Fruit fly (Drosophila melanogaster) whole organism, pupa: ENCODE results near the gene CG12984.

Experiments used
- CG10348 ChIP-seq: fragments of 200-800 bp; sonication (Bioruptor generic); IDR thresholded peaks from 2 replicates; pipeline ENCODE4 v1.3.6; 2022; ENCODE audit warnings: missing biosample characterization, missing genetic modification characterization
- CG12605 ChIP-seq: fragments of 200-800 bp; sonication (Bioruptor generic); IDR thresholded peaks from 2 replicates; pipeline ENCODE4 v1.3.6; 2022; ENCODE audit warnings: missing biosample characterization, missing genetic modification characterization
- CG13204 ChIP-seq: fragments of 200-800 bp; sonication (Bioruptor generic); optimal IDR thresholded peaks from 2 replicates; lab custom pipeline; 2018; ENCODE audit warnings: missing biosample characterization, mild to moderate bottlenecking, missing genetic modification characterization, moderate library complexity
- CG14655 ChIP-seq: fragments of 200-800 bp; sonication (Bioruptor generic); optimal IDR thresholded peaks from 3 replicates; lab custom pipeline; 2017; ENCODE audit warnings: mild to moderate bottlenecking, missing biosample characterization, missing genetic modification reagents, missing genetic modification characterization
- CG15710 ChIP-seq: fragments of 200-800 bp; sonication (Bioruptor generic); optimal IDR thresholded peaks from 2 replicates; lab custom pipeline; 2018; ENCODE audit warnings: missing biosample characterization, mild to moderate bottlenecking, missing genetic modification characterization, moderate library complexity
- CG17806 ChIP-seq: fragments of 200-800 bp; sonication (Bioruptor generic); optimal IDR thresholded peaks from 2 replicates; lab custom pipeline; 2018; ENCODE audit warnings: missing biosample characterization, mild to moderate bottlenecking, missing genetic modification characterization, moderate library complexity
- CG32121 ChIP-seq: fragments of 200-800 bp; sonication (Bioruptor generic); IDR thresholded peaks from 2 replicates; pipeline ENCODE4 v1.3.6; 2022; ENCODE audit warnings: missing biosample characterization, missing genetic modification characterization
- CG34367 ChIP-seq: fragments of 200-800 bp; sonication (Bioruptor generic); optimal IDR thresholded peaks from 2 replicates; lab custom pipeline; 2018; ENCODE audit warnings: missing biosample characterization, mild to moderate bottlenecking, missing genetic modification characterization
- CG4496 ChIP-seq: fragments of 200-800 bp; sonication (Bioruptor generic); IDR thresholded peaks from 3 replicates; pipeline ENCODE4 v1.3.6; 2022; ENCODE audit warnings: missing biosample characterization, missing genetic modification characterization
- CG8159 ChIP-seq: fragments of 200-800 bp; sonication (Bioruptor generic); optimal IDR thresholded peaks from 3 replicates; lab custom pipeline; 2018; ENCODE audit warnings: missing biosample characterization, mild to moderate bottlenecking, missing genetic modification characterization, moderate library complexity
- CG8301 ChIP-seq: fragments of 200-800 bp; sonication (Bioruptor generic); optimal IDR thresholded peaks from 2 replicates; lab custom pipeline; 2018; ENCODE audit warnings: missing biosample characterization, mild to moderate bottlenecking, missing genetic modification characterization
- CG9948 ChIP-seq: fragments of 200-800 bp; sonication (Bioruptor generic); optimal IDR thresholded peaks from 2 replicates; lab custom pipeline; 2018; ENCODE audit warnings: missing biosample characterization, mild to moderate bottlenecking, missing genetic modification characterization, moderate library complexity
- D1 ChIP-seq: fragments of 200-800 bp; sonication (Bioruptor generic); optimal IDR thresholded peaks from 2 replicates; lab custom pipeline; 2018; ENCODE audit warnings: missing biosample characterization, mild to moderate bottlenecking, missing genetic modification characterization, moderate library complexity
- EcR ChIP-seq: fragments of 200-800 bp; sonication (Bioruptor generic); optimal IDR thresholded peaks from 3 replicates; lab custom pipeline; 2019; ENCODE audit warnings: missing biosample characterization, missing genetic modification characterization, mild to moderate bottlenecking, moderate library complexity, missing genetic modification reagents
- Ets98B ChIP-seq: fragments of 200-800 bp; sonication (Bioruptor generic); IDR thresholded peaks from 2 replicates; pipeline ENCODE4 v1.3.6; 2022; ENCODE audit warnings: missing biosample characterization, missing genetic modification characterization
- Pif1A ChIP-seq: fragments of 200-800 bp; sonication (Bioruptor generic); optimal IDR thresholded peaks from 3 replicates; lab custom pipeline; 2016; ENCODE audit warnings: missing biosample characterization, missing genetic modification characterization
- Pif1B ChIP-seq: fragments of 200-800 bp; sonication (Bioruptor generic); optimal IDR thresholded peaks from 3 replicates; lab custom pipeline; 2016; ENCODE audit warnings: missing biosample characterization, missing genetic modification characterization
- Snoo ChIP-seq: fragments of 200-800 bp; sonication (Bioruptor generic); optimal IDR thresholded peaks from 3 replicates; lab custom pipeline; 2017; ENCODE audit warnings: missing biosample characterization, mild to moderate bottlenecking, missing genetic modification characterization, inconsistent platforms
- fd96Ca ChIP-seq: fragments of 200-800 bp; sonication (Bioruptor generic); IDR thresholded peaks from 3 replicates; pipeline ENCODE4 v1.3.6; 2022; ENCODE audit warnings: missing biosample characterization, missing genetic modification characterization
- gl ChIP-seq: fragments of 200-800 bp; sonication (Bioruptor generic); optimal IDR thresholded peaks from 2 replicates; lab custom pipeline; 2018; ENCODE audit warnings: missing biosample characterization, mild to moderate bottlenecking, missing genetic modification characterization
- rn ChIP-seq: fragments of 200-800 bp; sonication (Bioruptor generic); IDR thresholded peaks from 2 replicates; pipeline ENCODE4 v1.3.6; 2022; ENCODE audit warnings: missing biosample characterization, missing genetic modification characterization

CG12984 gene

dm6 chr3L:21013465-21013864 lies 22.0 kb downstream of the CG12984 start:
- TF ChIP-seq CG13204 (GFP tag; lab: Kevin White, UChicago): peak; percentile 53
- no peak for TF ChIP-seq CG12605 (GFP tag; lab: Robert Waterston, UW)
- TF ChIP-seq CG8301 (tag; lab: Kevin White, UChicago): no peak
- peak; percentile 34 for TF ChIP-seq CG8159 (tag; lab: Kevin White, UChicago)
- no peak for TF ChIP-seq Ets98B (GFP tag; lab: Robert Waterston, UW)
- TF ChIP-seq CG9948: peak; percentile 3
- TF ChIP-seq gl (tag; lab: Kevin White, UChicago): peak; percentile 56
- TF ChIP-seq fd96Ca (GFP tag; lab: Robert Waterston, UW): peak; percentile 66; the same call in 1 of the 3 replicates
- no peak for TF ChIP-seq Pif1A
- TF ChIP-seq EcR: peak; percentile 58
- no peak for TF ChIP-seq CG17806 (tag; lab: Kevin White, UChicago)
- TF ChIP-seq rn (GFP tag; lab: Robert Waterston, UW): 0 out of 2 replicates have a peak, but pooled peaks have one; percentile 17
- TF ChIP-seq Pif1B: peak; percentile 31
- 0 out of 3 replicates have a peak, but pooled peaks have one; percentile 30 for TF ChIP-seq CG4496 (GFP tag; lab: Robert Waterston, UW)
- TF ChIP-seq Snoo (tag; lab: Kevin White, UChicago): no peak
- no peak for TF ChIP-seq D1 (tag; lab: Kevin White, UChicago)
- peak; percentile 38 for TF ChIP-seq CG15710 (tag; lab: Kevin White, UChicago)
- TF ChIP-seq CG14655 (GFP tag; lab: Kevin White, UChicago): no peak
- TF ChIP-seq CG34367 (tag; lab: Kevin White, UChicago): no peak
- TF ChIP-seq CG32121 (GFP tag; lab: Robert Waterston, UW): 0 out of 2 replicates have a peak, but pooled peaks have one; percentile 22
- TF ChIP-seq, all 21 proteins: peak for 11

- TF ChIP-seq CG13204 (GFP tag; lab: Kevin White, UChicago) (no peak), fd96Ca (GFP tag; lab: Robert Waterston, UW) (peak; percentile 56; the same call in 2 of the 3 replicates), CG12605 (GFP tag; lab: Robert Waterston, UW) (peak; percentile 77), rn (GFP tag; lab: Robert Waterston, UW) (no peak), EcR (peak; percentile 4), CG17806 (tag; lab: Kevin White, UChicago) (peak; percentile 20), Pif1B (peak; percentile 7), CG32121 (GFP tag; lab: Robert Waterston, UW) (peak; percentile 37), Ets98B (GFP tag; lab: Robert Waterston, UW) (no peak; the same call in 1 of the 2 replicates), CG8159 (tag; lab: Kevin White, UChicago) (no peak), CG10348 (GFP tag; lab: Robert Waterston, UW) (no peak), CG4496 (GFP tag; lab: Robert Waterston, UW) (peak; percentile 35; the same call in 2 of the 3 replicates), CG15710 (tag; lab: Kevin White, UChicago) (no peak), CG14655 (GFP tag; lab: Kevin White, UChicago) (no peak), gl (tag; lab: Kevin White, UChicago) (peak; percentile 74), CG8301 (tag; lab: Kevin White, UChicago) (no peak), CG34367 (tag; lab: Kevin White, UChicago) (no peak), Snoo (tag; lab: Kevin White, UChicago) (no peak), CG9948 (peak; percentile 10), Pif1A (peak; percentile 15), D1 (tag; lab: Kevin White, UChicago) (no peak)
These were observed 23.1 kb downstream of the CG12984 start for dm6 chr3L:21014516-21014945.

- TF ChIP-seq CG17806 (tag; lab: Kevin White, UChicago) (no peak), rn (GFP tag; lab: Robert Waterston, UW) (no peak), CG4496 (GFP tag; lab: Robert Waterston, UW) (peak; percentile 37; the same call in 2 of the 3 replicates), CG8159 (tag; lab: Kevin White, UChicago) (no peak), CG14655 (GFP tag; lab: Kevin White, UChicago) (no peak), CG9948 (no peak), CG8301 (tag; lab: Kevin White, UChicago) (no peak), Pif1A (no peak), CG32121 (GFP tag; lab: Robert Waterston, UW) (peak; percentile 9; the same call in 1 of the 2 replicates), EcR (peak; percentile 82), fd96Ca (GFP tag; lab: Robert Waterston, UW) (no peak), Ets98B (GFP tag; lab: Robert Waterston, UW) (no peak; the same call in 1 of the 2 replicates), Snoo (tag; lab: Kevin White, UChicago) (peak; percentile 14)
These were observed 31.9 kb downstream of the CG12984 start for dm6 chr3L:21023364-21023763.

dm6 chr3L:21023795-21024194 lies 32.3 kb downstream of the CG12984 start:
- TF ChIP-seq Pif1A: no peak
- TF ChIP-seq fd96Ca (GFP tag; lab: Robert Waterston, UW): no peak
- no peak for TF ChIP-seq CG8301 (tag; lab: Kevin White, UChicago)
- no peak for TF ChIP-seq EcR
- TF ChIP-seq CG15710 (tag; lab: Kevin White, UChicago): no peak
- TF ChIP-seq CG10348 (GFP tag; lab: Robert Waterston, UW): no peak
- no peak for TF ChIP-seq CG13204 (GFP tag; lab: Kevin White, UChicago)
- no peak for TF ChIP-seq CG17806 (tag; lab: Kevin White, UChicago)
- no peak for TF ChIP-seq CG14655 (GFP tag; lab: Kevin White, UChicago)
- TF ChIP-seq CG8159 (tag; lab: Kevin White, UChicago): no peak
- TF ChIP-seq CG12605 (GFP tag; lab: Robert Waterston, UW): no peak
- TF ChIP-seq D1 (tag; lab: Kevin White, UChicago): no peak
- TF ChIP-seq gl (tag; lab: Kevin White, UChicago): no peak
- TF ChIP-seq CG34367 (tag; lab: Kevin White, UChicago): no peak

- TF ChIP-seq EcR (no peak), CG15710 (tag; lab: Kevin White, UChicago) (no peak), CG17806 (tag; lab: Kevin White, UChicago) (no peak), gl (tag; lab: Kevin White, UChicago) (no peak), CG9948 (no peak), D1 (tag; lab: Kevin White, UChicago) (no peak), Pif1A (no peak), CG4496 (GFP tag; lab: Robert Waterston, UW) (no peak), CG14655 (GFP tag; lab: Kevin White, UChicago) (no peak), CG13204 (GFP tag; lab: Kevin White, UChicago) (no peak), CG12605 (GFP tag; lab: Robert Waterston, UW) (no peak), CG32121 (GFP tag; lab: Robert Waterston, UW) (no peak), CG8159 (tag; lab: Kevin White, UChicago) (no peak), Pif1B (no peak)
These were observed 33.1 kb downstream of the CG12984 start for dm6 chr3L:21024563-21024962.
